Fruit fly (Drosophila melanogaster): ENCODE data around the gene Drak.

The Drak gene

DNA sequence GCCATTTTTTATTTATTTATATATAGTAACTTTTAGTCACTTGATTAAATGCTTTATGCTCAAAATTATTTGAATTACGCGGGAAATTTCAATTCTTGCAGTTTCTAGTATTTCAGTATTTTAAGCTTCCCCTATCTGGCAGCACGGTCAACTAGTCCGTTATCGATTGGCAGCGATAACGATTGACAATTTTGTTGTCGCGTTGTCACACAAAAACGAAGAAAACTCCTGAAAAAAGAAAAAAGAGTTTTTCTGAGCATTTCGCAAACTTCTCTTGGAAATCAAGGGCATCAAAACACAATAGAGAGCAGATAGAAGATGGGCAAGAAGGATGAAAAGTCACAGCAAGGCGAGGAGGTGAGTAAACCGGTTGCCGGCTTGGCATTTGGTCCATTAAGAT, 7.9 kb upstream of the Drak start, which contains the start of gene Spase25 (continued):
- peak; percentile 29 for TF ChIP-seq Blimp-1 (GFP tag; optimal IDR thresholded peaks at IDR 0.05)
- TF ChIP-seq BEAF-32 (GFP tag; optimal IDR thresholded peaks at IDR 0.05) = peak; percentile 23
- TF ChIP-seq HLH4C (GFP tag; IDR thresholded peaks at IDR 0.05; ENCODE audit: partially characterized antibody) = peak; percentile 30; the same call in 1 of the 3 replicates
- peak; percentile 46 for TF ChIP-seq CG2116 (GFP tag; optimal IDR thresholded peaks at IDR 0.05)
- TF ChIP-seq B-H1 (GFP tag; IDR thresholded peaks at IDR 0.05) = no peak
- TF ChIP-seq Med (GFP tag) = no peak
- peak; percentile 35 for TF ChIP-seq stwl (tag; optimal IDR thresholded peaks at IDR 0.05)
- no peak for TF ChIP-seq sug (tag; optimal IDR thresholded peaks at IDR 0.05)
- TF ChIP-seq trem (tag; optimal IDR thresholded peaks at IDR 0.05) = peak; percentile 44
- TF ChIP-seq CG10274 (GFP tag; optimal IDR thresholded peaks at IDR 0.05) = no peak
- peak; percentile 8 for TF ChIP-seq CG2712 (tag; optimal IDR thresholded peaks at IDR 0.05)
- TF ChIP-seq YL-1 (GFP tag; optimal IDR thresholded peaks at IDR 0.05) = peak; percentile 48
- peak; percentile 38 for TF ChIP-seq Sry-δ (GFP tag; optimal IDR thresholded peaks at IDR 0.05)
- TF ChIP-seq CG6854 (GFP tag; optimal IDR thresholded peaks at IDR 0.05) = no peak
- no peak for TF ChIP-seq CG17359 (tag; optimal IDR thresholded peaks at IDR 0.05)
- no peak for TF ChIP-seq Mes4 (GFP tag; optimal IDR thresholded peaks at IDR 0.05)
- TF ChIP-seq MESR4 (GFP tag; optimal IDR thresholded peaks at IDR 0.05) = peak; percentile 57
- peak; percentile 85 for TF ChIP-seq Dp (GFP tag; optimal IDR thresholded peaks at IDR 0.05)
- 0 out of 2 replicates have a peak, but pooled peaks have one; percentile 21 for TF ChIP-seq unc-4 (GFP tag; IDR thresholded peaks at IDR 0.05; ENCODE audit: partially characterized antibody)
- peak; percentile 68 for TF ChIP-seq CG10267 (tag; optimal IDR thresholded peaks at IDR 0.05)
- no peak for TF ChIP-seq CG12299 (tag; optimal IDR thresholded peaks at IDR 0.05)
- peak in 1 of 2 experiments; percentile 48 for TF ChIP-seq bsh (GFP tag; optimal IDR thresholded peaks at IDR 0.05)
- TF ChIP-seq Lhr (GFP tag; optimal IDR thresholded peaks at IDR 0.05) = peak; percentile 11
- no peak for TF ChIP-seq C15 (GFP tag; IDR thresholded peaks at IDR 0.05)
- TF ChIP-seq Dref (GFP tag; IDR thresholded peaks at IDR 0.05) = peak; percentile 76

DNA sequence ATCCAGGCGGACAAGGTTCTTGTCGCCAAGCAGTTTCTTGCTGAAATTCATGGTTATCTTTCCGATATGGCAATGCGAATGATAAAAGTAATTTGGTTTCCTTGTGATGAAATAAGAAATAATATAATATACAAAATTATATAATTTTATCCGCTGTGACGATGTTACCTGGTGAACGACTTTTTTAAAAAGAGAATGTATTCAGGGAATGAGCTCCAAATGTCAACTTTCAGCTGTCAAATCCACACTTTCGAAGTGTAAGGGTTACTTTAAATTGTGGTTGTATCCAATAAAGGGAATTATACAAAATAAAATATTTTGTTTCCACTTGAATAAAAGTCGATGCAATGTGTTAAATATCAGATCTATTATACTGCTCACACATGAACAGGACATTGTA, 1.5 kb upstream of the Drak start, which contains the start of gene CG33235:
CG33235 (minus strand) TSS at position 101 of the 400 bp plus-strand sequence.
- TF ChIP-seq CG17568 (GFP tag; optimal IDR thresholded peaks at IDR 0.05) (no peak), pnt (GFP tag; optimal IDR thresholded peaks at IDR 0.05) (no peak), CG6175 (GFP tag; IDR thresholded peaks at IDR 0.05) (no peak), ind (GFP tag; optimal IDR thresholded peaks at IDR 0.05) (no peak), CG18011 (GFP tag; optimal IDR thresholded peaks at IDR 0.05) (no peak), CG17186 (GFP tag; optimal IDR thresholded peaks at IDR 0.05) (no peak), CG3407 (GFP tag; optimal IDR thresholded peaks at IDR 0.05) (no peak), Awh (GFP tag; IDR thresholded peaks at IDR 0.05) (no peak), maf-S (GFP tag; optimal IDR thresholded peaks at IDR 0.05) (no peak), Drgx (GFP tag; IDR thresholded peaks at IDR 0.05) (no peak), CG14441 (GFP tag; IDR thresholded peaks at IDR 0.05) (no peak), ato (GFP tag; IDR thresholded peaks at IDR 0.05; ENCODE audit: partially characterized antibody) (no peak)

DNA sequence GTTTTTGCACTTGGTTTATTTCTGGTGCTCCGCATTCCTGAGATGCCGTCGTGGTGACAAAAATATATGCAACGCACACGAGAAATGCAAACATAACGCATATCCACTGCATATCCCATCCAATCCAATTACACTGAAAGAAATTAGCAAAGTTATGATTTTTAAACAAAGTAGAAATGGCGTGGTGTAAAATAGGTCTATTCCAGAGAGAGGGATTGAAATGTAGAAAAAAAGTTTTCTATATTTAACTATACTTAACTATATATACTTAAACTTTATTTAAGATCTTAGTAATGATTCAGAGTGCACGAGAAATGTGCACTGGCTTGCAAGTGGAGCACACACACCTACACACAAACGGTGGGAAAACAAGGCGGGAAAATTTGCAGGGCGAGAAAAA, 730 bp upstream of the Drak start:
- no peak for TF ChIP-seq CG14014 (GFP tag; IDR thresholded peaks at IDR 0.05)
- no peak for TF ChIP-seq CG13894 (tag; optimal IDR thresholded peaks at IDR 0.05)
- no peak for TF ChIP-seq seq (GFP tag; IDR thresholded peaks at IDR 0.05)
- no peak for TF ChIP-seq ewg (GFP tag; optimal IDR thresholded peaks at IDR 0.05)
- TF ChIP-seq CG34376 (GFP tag; optimal IDR thresholded peaks at IDR 0.05) = no peak
- TF ChIP-seq so (GFP tag; IDR thresholded peaks at IDR 0.05) = no peak
- peak; percentile 24 for TF ChIP-seq CG2712 (tag; optimal IDR thresholded peaks at IDR 0.05)
- TF ChIP-seq CG17612 (GFP tag; IDR thresholded peaks at IDR 0.05) = no peak
- no peak for TF ChIP-seq lov (optimal IDR thresholded peaks at IDR 0.05)
- no peak for TF ChIP-seq lov (GFP tag; IDR thresholded peaks at IDR 0.05)
- no peak for TF ChIP-seq Scr (GFP tag; IDR thresholded peaks at IDR 0.05; ENCODE audit: partially characterized antibody)
- peak; percentile 15 for TF ChIP-seq Blimp-1 (GFP tag; optimal IDR thresholded peaks at IDR 0.05)
- no peak for TF ChIP-seq pum (GFP tag; optimal IDR thresholded peaks at IDR 0.05)
- TF ChIP-seq sima (GFP tag; optimal IDR thresholded peaks at IDR 0.05) = no peak
- TF ChIP-seq CG7745 (tag; optimal IDR thresholded peaks at IDR 0.05) = no peak

Data from whole organism, embryonic.